Worm (Caenorhabditis elegans) whole organism, midembryonic: ENCODE measurements around the gene ZC412.5.

Source experiments
- klf-2 ChIP-seq: fragments of 200-800 bp; sonication (Bioruptor generic); conservative IDR thresholded peaks from 2 replicates; pipeline ENCODE4 v1.3.6; 2022; ENCODE audit warnings: missing genetic modification reagents, missing genetic modification characterization, missing compliant biosample characterization
- tab-1 ChIP-seq: fragments of 200-800 bp; sonication (Bioruptor generic); IDR thresholded peaks from 2 replicates; pipeline ENCODE4 v1.3.6; 2022; ENCODE audit warnings: missing genetic modification characterization, missing compliant biosample characterization
- ztf-23 ChIP-seq: fragments of 200-800 bp; sonication (Bioruptor generic); IDR thresholded peaks from 2 replicates; pipeline ENCODE4 v1.3.6; 2022; ENCODE audit warnings: missing genetic modification reagents, missing genetic modification characterization, missing compliant biosample characterization
- ztf-29 ChIP-seq: fragments of 200-800 bp; sonication (Bioruptor generic); IDR thresholded peaks from 2 replicates; pipeline ENCODE4 v1.3.6; 2022; ENCODE audit warnings: missing genetic modification reagents, missing genetic modification characterization, missing compliant biosample characterization

- TF ChIP-seq klf-2 (GFP tag; lab: Robert Waterston, UW): no peak
- TF ChIP-seq tab-1 (GFP tag; lab: Robert Waterston, UW): no peak
- TF ChIP-seq ztf-23: no peak
- TF ChIP-seq ztf-29 (GFP tag; lab: Robert Waterston, UW): no peak
These were observed 20.3 kb upstream of the ZC412.5 start, which contains the start of gene mpst-3 for ce11 chrV:14895557-14895956.
